Fruit fly (Drosophila melanogaster) whole organism, embryonic: ENCODE data around the gene Syt12.

Experiments used
- Atf3 ChIP-seq: fragments of 200-800 bp; sonication (Bioruptor generic); optimal IDR thresholded peaks from 3 replicates; lab custom pipeline; 2016; ENCODE audit warnings: missing biosample characterization, missing genetic modification characterization
- Bteb2 ChIP-seq: fragments of 200-800 bp; sonication (Bioruptor generic); optimal IDR thresholded peaks from 2 replicates; lab custom pipeline; 2016; ENCODE audit warnings: missing biosample characterization, missing genetic modification characterization
- CG10274 ChIP-seq: fragments of 200-800 bp; sonication (Bioruptor generic); optimal IDR thresholded peaks from 3 replicates; lab custom pipeline; 2017; ENCODE audit warnings: missing biosample characterization, mild to moderate bottlenecking, missing genetic modification characterization
- CG10654 ChIP-seq: fragments of 200-800 bp; sonication (Bioruptor generic); optimal IDR thresholded peaks from 2 replicates; lab custom pipeline; 2016; ENCODE audit warnings: missing biosample characterization, missing genetic modification characterization
- CG11723 ChIP-seq: fragments of 200-800 bp; sonication (Bioruptor generic); optimal IDR thresholded peaks from 2 replicates; lab custom pipeline; 2017; ENCODE audit warnings: missing biosample characterization, mild to moderate bottlenecking, missing genetic modification characterization
- CG13287 ChIP-seq: fragments of 200-800 bp; sonication (Bioruptor generic); IDR thresholded peaks from 2 replicates; pipeline ENCODE4 v1.3.6; 2022; ENCODE audit warnings: missing biosample characterization, missing genetic modification characterization; ENCODE audit not compliant: partially characterized antibody
- CG14860 ChIP-seq: fragments of 200-800 bp; sonication (Bioruptor generic); IDR thresholded peaks from 3 replicates; pipeline ENCODE4 v1.3.6; 2022; ENCODE audit warnings: missing biosample characterization, missing genetic modification characterization; ENCODE audit not compliant: partially characterized antibody
- CG15269 ChIP-seq: fragments of 200-800 bp; sonication (Bioruptor generic); optimal IDR thresholded peaks from 2 replicates; lab custom pipeline; 2018; ENCODE audit warnings: missing biosample characterization, mild to moderate bottlenecking, missing genetic modification characterization, moderate library complexity
- CG1602 ChIP-seq: fragments of 200-800 bp; sonication (Bioruptor generic); optimal IDR thresholded peaks from 3 replicates; lab custom pipeline; 2016; ENCODE audit warnings: missing biosample characterization, missing genetic modification characterization
- CG18011 ChIP-seq: fragments of 200-800 bp; sonication (Bioruptor generic); optimal IDR thresholded peaks from 2 replicates; lab custom pipeline; 2017; ENCODE audit warnings: missing biosample characterization, missing genetic modification characterization, mild to moderate bottlenecking, moderate library complexity, missing genotype
- CG32772 ChIP-seq: fragments of 200-800 bp; sonication (Bioruptor generic); IDR thresholded peaks from 2 replicates; pipeline ENCODE4 v1.3.6; 2022; ENCODE audit warnings: missing biosample characterization, missing genetic modification characterization
- CG4282 ChIP-seq: fragments of 200-800 bp; sonication (Bioruptor generic); optimal IDR thresholded peaks from 2 replicates; lab custom pipeline; 2016; ENCODE audit warnings: missing biosample characterization, missing genetic modification characterization
- CG4424 ChIP-seq: fragments of 200-800 bp; sonication (Bioruptor generic); optimal IDR thresholded peaks from 3 replicates; lab custom pipeline; 2016; ENCODE audit warnings: missing biosample characterization, missing genetic modification characterization
- CG4617 ChIP-seq: fragments of 200-800 bp; sonication (Bioruptor generic); optimal IDR thresholded peaks from 3 replicates; lab custom pipeline; 2016; ENCODE audit warnings: missing biosample characterization, missing genetic modification characterization, borderline replicate concordance
- CG4854 ChIP-seq: fragments of 200-800 bp; sonication (Bioruptor generic); optimal IDR thresholded peaks from 2 replicates; lab custom pipeline; 2016; ENCODE audit warnings: missing biosample characterization, missing genetic modification characterization, inconsistent platforms
- CG6791 ChIP-seq: fragments of 200-800 bp; sonication (Bioruptor generic); IDR thresholded peaks from 3 replicates; pipeline ENCODE4 v1.3.6; 2022; ENCODE audit warnings: missing biosample characterization, missing genetic modification characterization; ENCODE audit not compliant: partially characterized antibody
- CG7357 ChIP-seq: fragments of 200-800 bp; sonication (Bioruptor generic); IDR thresholded peaks from 3 replicates; pipeline ENCODE4 v1.3.6; 2022; ENCODE audit warnings: missing biosample characterization, missing genetic modification characterization
- CG7786 ChIP-seq: fragments of 200-800 bp; sonication (Bioruptor generic); optimal IDR thresholded peaks from 2 replicates; lab custom pipeline; 2016; ENCODE audit warnings: missing biosample characterization, missing genetic modification characterization
- CG7928 ChIP-seq: fragments of 200-800 bp; sonication (Bioruptor generic); optimal IDR thresholded peaks from 2 replicates; lab custom pipeline; 2017; ENCODE audit warnings: missing biosample characterization, mild to moderate bottlenecking, missing genetic modification characterization
- CG9797 ChIP-seq: fragments of 200-800 bp; sonication (Bioruptor generic); optimal IDR thresholded peaks from 3 replicates; lab custom pipeline; 2018; ENCODE audit warnings: missing biosample characterization, mild to moderate bottlenecking, missing genetic modification characterization
- Fer1 ChIP-seq: fragments of 200-800 bp; sonication (Bioruptor generic); optimal IDR thresholded peaks from 2 replicates; lab custom pipeline; 2017; ENCODE audit warnings: missing biosample characterization, mild to moderate bottlenecking, missing genetic modification characterization
- Fer3 ChIP-seq: fragments of 200-800 bp; sonication (Bioruptor generic); optimal IDR thresholded peaks from 2 replicates; lab custom pipeline; 2018; ENCODE audit warnings: missing biosample characterization, mild to moderate bottlenecking, missing genetic modification characterization, moderate library complexity
- Hand ChIP-seq: fragments of 200-800 bp; sonication (Bioruptor generic); optimal IDR thresholded peaks from 2 replicates; lab custom pipeline; 2017; ENCODE audit warnings: mild to moderate bottlenecking, missing biosample characterization, missing genetic modification reagents, missing genetic modification characterization
- Hr51 ChIP-seq, 2 experiments: fragments of 200-800 bp; sonication (Bioruptor generic); optimal IDR thresholded peaks; 2 replicates in 1 of 2; 3 replicates in 1 of 2; lab custom pipeline; 2016 to 2018; ENCODE audit warnings: missing biosample characterization in 2 of 2, missing genetic modification characterization in 2 of 2, mild to moderate bottlenecking in 1 of 2, moderate library complexity in 1 of 2
- Jarid2 ChIP-seq: fragments of 200-800 bp; sonication (Bioruptor generic); optimal IDR thresholded peaks from 3 replicates; lab custom pipeline; 2017; ENCODE audit warnings: mild to moderate bottlenecking, missing biosample characterization, missing genetic modification reagents, missing genetic modification characterization
- Mrtf ChIP-seq: fragments of 200-800 bp; sonication (Bioruptor generic); IDR thresholded peaks from 3 replicates; pipeline ENCODE4 v1.3.6; 2022; ENCODE audit warnings: missing biosample characterization, missing genetic modification characterization
- Optix ChIP-seq: fragments of 200-800 bp; sonication (Bioruptor generic); IDR thresholded peaks from 3 replicates; pipeline ENCODE4 v1.3.6; 2022; ENCODE audit warnings: missing biosample characterization, missing genetic modification characterization
- Pdp1 ChIP-seq, 2 experiments: fragments of 200-800 bp; sonication (Bioruptor generic); optimal IDR thresholded peaks; 3 replicates each; lab custom pipeline; 2016; ENCODE audit warnings: missing biosample characterization in 2 of 2, missing genetic modification characterization in 2 of 2, mild to moderate bottlenecking in 1 of 2, moderate library complexity in 1 of 2
- Sry-β ChIP-seq: fragments of 200-800 bp; sonication (Bioruptor generic); optimal IDR thresholded peaks from 2 replicates; lab custom pipeline; 2018; ENCODE audit warnings: missing biosample characterization, mild to moderate bottlenecking, missing genetic modification characterization, moderate library complexity
- Stat92E ChIP-seq, 3 experiments: fragments of >200 bp in 2 of 3; fragments of 200-800 bp in 1 of 3; sonication (Bioruptor generic) in 1 of 3; optimal IDR thresholded peaks; 2 replicates each; lab custom pipeline; 2017 to 2019; ENCODE audit warnings: missing biosample characterization in 3 of 3, missing genetic modification characterization in 3 of 3, mild to moderate bottlenecking in 1 of 3, moderate library complexity in 1 of 3
- Trl ChIP-seq, 3 experiments: fragments of >200 bp in 2 of 3; fragments of 200-800 bp in 1 of 3; sonication (Bioruptor generic) in 1 of 3; optimal IDR thresholded peaks; 2 replicates in 1 of 3; 3 replicates in 2 of 3; lab custom pipeline; 2016 to 2017; ENCODE audit warnings: missing biosample characterization in 1 of 3, missing genetic modification characterization in 1 of 3
- amos ChIP-seq: fragments of 200-800 bp; sonication (Bioruptor generic); IDR thresholded peaks from 2 replicates; pipeline ENCODE4 v1.3.6; 2022; ENCODE audit warnings: missing biosample characterization, missing genetic modification characterization; ENCODE audit not compliant: partially characterized antibody
- chif ChIP-seq, 2 experiments: fragments of 200-800 bp; sonication (Bioruptor generic); optimal IDR thresholded peaks; 3 replicates each; lab custom pipeline; 2016; ENCODE audit warnings: missing biosample characterization in 2 of 2, missing genetic modification characterization in 2 of 2
- chm ChIP-seq: fragments of 200-800 bp; sonication (Bioruptor generic); IDR thresholded peaks from 2 replicates; pipeline ENCODE4 v1.3.6; 2022; ENCODE audit warnings: missing biosample characterization, missing genetic modification characterization
- disco-r ChIP-seq: fragments of 200-800 bp; sonication (Bioruptor generic); optimal IDR thresholded peaks from 2 replicates; lab custom pipeline; 2016; ENCODE audit warnings: missing biosample characterization, missing genetic modification characterization
- gce ChIP-seq: fragments of 200-800 bp; sonication (Bioruptor generic); IDR thresholded peaks from 3 replicates; pipeline ENCODE4 v1.3.6; 2022; ENCODE audit warnings: missing biosample characterization, missing genetic modification characterization
- hth ChIP-seq: fragments of >200 bp; optimal IDR thresholded peaks from 2 replicates; lab custom pipeline; 2017; ENCODE audit warnings: inconsistent platforms
- jigr1 ChIP-seq: fragments of 200-800 bp; sonication (Bioruptor generic); IDR thresholded peaks from 3 replicates; pipeline ENCODE4 v1.3.6; 2022; ENCODE audit warnings: missing biosample characterization, missing genetic modification characterization
- jing ChIP-seq: fragments of 200-800 bp; sonication (Bioruptor generic); optimal IDR thresholded peaks from 2 replicates; lab custom pipeline; 2018; ENCODE audit warnings: missing biosample characterization, mild to moderate bottlenecking, missing genetic modification characterization
- kay ChIP-seq: fragments of 200-800 bp; sonication (Bioruptor generic); optimal IDR thresholded peaks from 2 replicates; lab custom pipeline; 2016; ENCODE audit warnings: missing biosample characterization, missing genetic modification characterization
- nerfin-1 ChIP-seq: fragments of 200-800 bp; sonication (Bioruptor generic); optimal IDR thresholded peaks from 3 replicates; lab custom pipeline; 2019; ENCODE audit warnings: missing biosample characterization, mild to moderate bottlenecking, missing genetic modification characterization, moderate library complexity
- p53 ChIP-seq: fragments of 200-800 bp; sonication (Bioruptor generic); optimal IDR thresholded peaks from 2 replicates; lab custom pipeline; 2016; ENCODE audit warnings: missing biosample characterization, missing genetic modification characterization
- ro ChIP-seq: fragments of 200-800 bp; sonication (Bioruptor generic); IDR thresholded peaks from 2 replicates; pipeline ENCODE4 v1.3.6; 2022; ENCODE audit warnings: missing biosample characterization, missing genetic modification characterization
- salm ChIP-seq: fragments of 200-800 bp; sonication (Bioruptor generic); optimal IDR thresholded peaks from 2 replicates; lab custom pipeline; 2018; ENCODE audit warnings: missing biosample characterization, mild to moderate bottlenecking, missing genetic modification characterization
- schlank ChIP-seq: fragments of 200-800 bp; sonication (Bioruptor generic); optimal IDR thresholded peaks from 2 replicates; lab custom pipeline; 2018; ENCODE audit warnings: missing biosample characterization, mild to moderate bottlenecking, missing genetic modification characterization
- stc ChIP-seq: fragments of 200-800 bp; sonication (Bioruptor generic); IDR thresholded peaks from 2 replicates; pipeline ENCODE4 v1.3.6; 2022; ENCODE audit warnings: missing biosample characterization, missing genetic modification characterization
- ttk ChIP-seq: fragments of 200-800 bp; sonication (Bioruptor generic); IDR thresholded peaks from 2 replicates; pipeline ENCODE4 v2.1.2; 2022; ENCODE audit warnings: missing biosample characterization, missing genetic modification characterization
- vnd ChIP-seq: fragments of 200-800 bp; sonication (Bioruptor generic); IDR thresholded peaks from 3 replicates; pipeline ENCODE4 v1.3.6; 2022; ENCODE audit warnings: missing biosample characterization, missing genetic modification characterization; ENCODE audit not compliant: partially characterized antibody
- wdn ChIP-seq: fragments of 200-800 bp; sonication (Bioruptor generic); IDR thresholded peaks from 2 replicates; pipeline ENCODE4 v1.3.6; 2022; ENCODE audit warnings: missing biosample characterization, missing genetic modification characterization
- zfh2 ChIP-seq: fragments of 200-800 bp; sonication (Bioruptor generic); optimal IDR thresholded peaks from 2 replicates; lab custom pipeline; 2016; ENCODE audit warnings: missing biosample characterization, missing genetic modification characterization

Syt12 gene

dm6 chrX:13323114-13323513, 35.9 kb upstream of the Syt12 start (continued):
- TF ChIP-seq Fer3 (tag; lab: Kevin White, UChicago) = peak; percentile 51
- TF ChIP-seq CG10274 = no peak
- TF ChIP-seq CG7786 (GFP tag; lab: Kevin White, UChicago) = peak; percentile 63
- TF ChIP-seq disco-r (GFP tag; lab: Kevin White, UChicago) = peak; percentile 39
- no peak; the same call in 2 of the 3 replicates for TF ChIP-seq jigr1 (GFP tag; lab: Robert Waterston, UW)
- no peak for TF ChIP-seq p53
- TF ChIP-seq Hand (GFP tag; lab: Kevin White, UChicago) = peak; percentile 17
- peak; percentile 74 for TF ChIP-seq Bteb2 (GFP tag; lab: Kevin White, UChicago)
- peak; percentile 55 for TF ChIP-seq Fer1 (GFP tag; lab: Kevin White, UChicago)
- peak; percentile 42 for TF ChIP-seq salm (tag; lab: Kevin White, UChicago)
- TF ChIP-seq CG4282 (GFP tag; lab: Kevin White, UChicago) = no peak
- TF ChIP-seq zfh2 = peak; percentile 79
- no peak for TF ChIP-seq Sry-β (GFP tag; lab: Kevin White, UChicago)
- peak; percentile 34 for TF ChIP-seq Atf3 (GFP tag; lab: Kevin White, UChicago)
- no peak for TF ChIP-seq CG7928
- TF ChIP-seq Optix = no peak
- TF ChIP-seq CG18011 (GFP tag; lab: Kevin White, UChicago) = peak; percentile 30
- TF ChIP-seq CG7357 (GFP tag; lab: Robert Waterston, UW) = no peak
- no peak for TF ChIP-seq vnd (GFP tag; lab: Robert Waterston, UW)
- TF ChIP-seq amos (GFP tag; lab: Robert Waterston, UW) = no peak
- peak; percentile 40 for TF ChIP-seq CG11723 (GFP tag; lab: Kevin White, UChicago)
- no peak for TF ChIP-seq kay (GFP tag; lab: Kevin White, UChicago)
- TF ChIP-seq Hr51 (GFP tag; optimal IDR thresholded peaks at IDR 0.05; lab: Kevin White, UChicago) = peak; percentile 50 to 81
- no peak for TF ChIP-seq CG6791 (GFP tag; lab: Robert Waterston, UW)
- peak; percentile 71 for TF ChIP-seq CG15269 (tag; lab: Kevin White, UChicago)
- peak; percentile 49 for TF ChIP-seq CG32772 (GFP tag; lab: Robert Waterston, UW)
- TF ChIP-seq Stat92E (GFP tag; optimal IDR thresholded peaks at IDR 0.05; lab: Kevin White, UChicago) = no peak
- TF ChIP-seq chm (GFP tag; lab: Robert Waterston, UW) = peak; percentile 47; the same call in 1 of the 2 replicates
- peak; percentile 27 for TF ChIP-seq CG4617
- TF ChIP-seq schlank = no peak
- TF ChIP-seq CG4854 (GFP tag; lab: Kevin White, UChicago) = peak; percentile 37
- peak; percentile 67 for TF ChIP-seq CG4424 (GFP tag; lab: Kevin White, UChicago)
- TF ChIP-seq chif (GFP tag; optimal IDR thresholded peaks at IDR 0.05; lab: Kevin White, UChicago) = peak; percentile 59 to 66
- no peak for TF ChIP-seq hth
- TF ChIP-seq CG9797 (GFP tag; lab: Kevin White, UChicago) = no peak
- TF ChIP-seq jing (GFP tag; lab: Kevin White, UChicago) = no peak
- peak; percentile 58 for TF ChIP-seq CG10654 (GFP tag; lab: Kevin White, UChicago)
- TF ChIP-seq Mrtf (GFP tag; lab: Robert Waterston, UW) = no peak
- TF ChIP-seq Pdp1 (GFP tag; optimal IDR thresholded peaks at IDR 0.05; lab: Kevin White, UChicago) = peak; percentile 37 to 50
- TF ChIP-seq stc = peak; percentile 55
- TF ChIP-seq CG13287 (GFP tag; lab: Robert Waterston, UW) = no peak
- 0 out of 2 replicates have a peak, but pooled peaks have one; percentile 24 for TF ChIP-seq ttk
- TF ChIP-seq Jarid2 (GFP tag; lab: Kevin White, UChicago) = no peak
- TF ChIP-seq CG1602 (GFP tag; lab: Kevin White, UChicago) = peak; percentile 48
- no peak for TF ChIP-seq Trl (optimal IDR thresholded peaks at IDR 0.05; lab: Kevin White, UChicago)
- no peak for TF ChIP-seq Trl (GFP tag; optimal IDR thresholded peaks at IDR 0.05; lab: Kevin White, UChicago)
- no peak for TF ChIP-seq ro (GFP tag; lab: Robert Waterston, UW)
- TF ChIP-seq gce (GFP tag; lab: Robert Waterston, UW) = no peak
- TF ChIP-seq nerfin-1 (tag; lab: Kevin White, UChicago) = no peak
- TF ChIP-seq wdn (GFP tag; lab: Robert Waterston, UW) = peak; percentile 57
- TF ChIP-seq CG14860 (GFP tag; lab: Robert Waterston, UW) = no peak
